Worm (Caenorhabditis elegans) whole organism, L4 larva: ENCODE data around the gene rps-11.

Experiments used
- D1046.2 ChIP-seq: fragments of 200-800 bp; sonication (Bioruptor generic); IDR thresholded peaks from 2 replicates; pipeline ENCODE4 v1.3.6; 2022; ENCODE audit warnings: missing genetic modification characterization, missing compliant biosample characterization
- F37D6.2 ChIP-seq: sonication (generic microtip); optimal IDR thresholded peaks from 2 replicates; lab custom pipeline; 2016; ENCODE audit warnings: mild to moderate bottlenecking, missing genetic modification characterization, missing compliant biosample characterization
- F49E8.2 ChIP-seq: sonication (generic microtip); optimal IDR thresholded peaks from 2 replicates; lab custom pipeline; 2016; ENCODE audit warnings: missing compliant biosample characterization, mild to moderate bottlenecking, missing genetic modification characterization, borderline replicate concordance
- Y48G9A.11 ChIP-seq: fragments of 200-800 bp; sonication (Bioruptor generic); IDR thresholded peaks from 2 replicates; pipeline ENCODE4 v1.3.6; 2022; ENCODE audit warnings: missing genetic modification reagents, missing genetic modification characterization, missing compliant biosample characterization
- ama-1 ChIP-seq: fragments of 150-350 bp; optimal IDR thresholded peaks from 2 replicates; lab custom pipeline; 2014; ENCODE audit warnings: inconsistent platforms, mixed read lengths
- ceh-28 ChIP-seq: fragments of 150-350 bp; optimal IDR thresholded peaks from 2 replicates; lab custom pipeline; 2014; ENCODE audit warnings: missing biosample characterization, missing genetic modification reagents, missing genetic modification characterization
- ceh-44 ChIP-seq: fragments of 200-800 bp; sonication (Bioruptor generic); IDR thresholded peaks from 2 replicates; pipeline ENCODE4 v1.3.6; 2022; ENCODE audit warnings: missing genetic modification reagents, missing genetic modification characterization, missing compliant biosample characterization
- ceh-62 ChIP-seq: sonication (generic microtip); optimal IDR thresholded peaks from 2 replicates; lab custom pipeline; 2017; ENCODE audit warnings: missing biosample characterization, missing genetic modification characterization
- ceh-82 ChIP-seq: sonication (generic microtip); optimal IDR thresholded peaks from 2 replicates; lab custom pipeline; 2017; ENCODE audit warnings: missing biosample characterization, missing genetic modification characterization
- ces-1 ChIP-seq: fragments of 150-350 bp; sonication (generic microtip); optimal IDR thresholded peaks from 4 replicates; lab custom pipeline; 2014; ENCODE audit warnings: missing biosample characterization, missing genetic modification reagents, missing genetic modification characterization
- ctbp-1 ChIP-seq: fragments of 200-800 bp; sonication (Bioruptor generic); IDR thresholded peaks from 2 replicates; pipeline ENCODE4 v1.3.6; 2022; ENCODE audit warnings: missing genetic modification reagents, missing genetic modification characterization, missing compliant biosample characterization
- daf-12 ChIP-seq: fragments of 150-350 bp; optimal IDR thresholded peaks from 2 replicates; lab custom pipeline; 2014; ENCODE audit warnings: missing biosample characterization, missing genetic modification reagents, missing genetic modification characterization
- daf-16 ChIP-seq, 3 experiments: sonication (generic microtip); optimal IDR thresholded peaks; 2 replicates each; lab custom pipeline; 2016 to 2017; ENCODE audit warnings: missing genetic modification characterization in 3 of 3, missing genetic modification reagents in 3 of 3, mild to moderate bottlenecking in 2 of 3, missing compliant biosample characterization in 2 of 3, missing biosample characterization in 1 of 3, moderate library complexity in 1 of 3
- dmd-8 ChIP-seq: fragments of 200-800 bp; sonication (Bioruptor generic); IDR thresholded peaks from 2 replicates; pipeline ENCODE4 v1.3.6; 2022; ENCODE audit warnings: missing genetic modification characterization, missing compliant biosample characterization
- dmd-9 ChIP-seq: fragments of 200-800 bp; sonication (Bioruptor generic); IDR thresholded peaks from 2 replicates; pipeline ENCODE4 v1.3.6; 2022; ENCODE audit warnings: missing genetic modification reagents, missing genetic modification characterization, missing compliant biosample characterization
- dpl-1 ChIP-seq: fragments of 150-350 bp; optimal IDR thresholded peaks from 2 replicates; lab custom pipeline; 2014; ENCODE audit warnings: missing biosample characterization, missing genetic modification reagents, missing genetic modification characterization
- egl-43 ChIP-seq: fragments of 200-800 bp; sonication (Bioruptor generic); IDR thresholded peaks from 2 replicates; pipeline ENCODE4 v1.3.6; 2022; ENCODE audit warnings: missing genetic modification reagents, missing genetic modification characterization, missing compliant biosample characterization
- fkh-10 ChIP-seq: fragments of 150-350 bp; optimal IDR thresholded peaks from 2 replicates; lab custom pipeline; 2014; ENCODE audit warnings: missing biosample characterization, missing genetic modification reagents, missing genetic modification characterization
- fos-1 ChIP-seq: fragments of 150-350 bp; optimal IDR thresholded peaks from 2 replicates; lab custom pipeline; 2014; ENCODE audit warnings: missing biosample characterization, missing genetic modification characterization
- hif-1 ChIP-seq, 2 experiments: sonication (generic microtip); optimal IDR thresholded peaks; 2 replicates each; lab custom pipeline; 2016 to 2017; ENCODE audit warnings: missing compliant biosample characterization in 2 of 2, missing genetic modification characterization in 2 of 2, missing genetic modification reagents in 2 of 2, missing genotype in 2 of 2, mild to moderate bottlenecking in 1 of 2
- hlh-30 ChIP-seq: sonication (generic microtip); optimal IDR thresholded peaks from 2 replicates; lab custom pipeline; 2017; ENCODE audit warnings: antibody characterized with exemption, mild to moderate bottlenecking, missing genetic modification characterization, missing compliant biosample characterization; ENCODE audit not compliant: insufficient read depth
- hmg-1.1 ChIP-seq: fragments of 200-800 bp; sonication (Bioruptor generic); IDR thresholded peaks from 2 replicates; pipeline ENCODE4 v1.3.6; 2022; ENCODE audit warnings: missing genetic modification reagents, missing genetic modification characterization, missing compliant biosample characterization
- lin-13 ChIP-seq: fragments of 150-350 bp; optimal IDR thresholded peaks from 2 replicates; lab custom pipeline; 2014; ENCODE audit warnings: missing biosample characterization, missing genetic modification reagents, missing genetic modification characterization
- lin-15B ChIP-seq: fragments of 150-350 bp; sonication (generic microtip); optimal IDR thresholded peaks from 3 replicates; lab custom pipeline; 2014; ENCODE audit warnings: missing biosample characterization, missing genetic modification characterization
- lsy-2 ChIP-seq, 2 experiments: fragments of 150-350 bp in 1 of 2; sonication (generic microtip) in 1 of 2; optimal IDR thresholded peaks; 2 replicates each; lab custom pipeline; 2014 to 2017; ENCODE audit warnings: missing biosample characterization in 2 of 2, missing genetic modification characterization in 2 of 2
- nhr-10 ChIP-seq: fragments of 150-350 bp; optimal IDR thresholded peaks from 2 replicates; lab custom pipeline; 2014; ENCODE audit warnings: missing biosample characterization, missing genetic modification characterization
- nhr-102 ChIP-seq: sonication (generic microtip); optimal IDR thresholded peaks from 2 replicates; lab custom pipeline; 2016; ENCODE audit warnings: mild to moderate bottlenecking, missing genetic modification characterization, moderate library complexity, missing compliant biosample characterization
- nhr-237 ChIP-seq: sonication (generic microtip); optimal IDR thresholded peaks from 2 replicates; lab custom pipeline; 2017; ENCODE audit warnings: missing biosample characterization, missing genetic modification characterization
- nhr-25 ChIP-seq: sonication (generic microtip); optimal IDR thresholded peaks from 2 replicates; lab custom pipeline; 2017; ENCODE audit warnings: missing genetic modification characterization, mild to moderate bottlenecking, missing compliant biosample characterization, antibody characterized with exemption, moderate library complexity, borderline replicate concordance; ENCODE audit not compliant: insufficient read depth
- nhr-28 ChIP-seq: fragments of 150-350 bp; optimal IDR thresholded peaks from 2 replicates; lab custom pipeline; 2014; ENCODE audit warnings: missing biosample characterization, missing genetic modification characterization
- nhr-41 ChIP-seq: fragments of 200-800 bp; sonication (Bioruptor generic); IDR thresholded peaks from 2 replicates; pipeline ENCODE4 v1.3.6; 2022; ENCODE audit warnings: missing genetic modification reagents, missing genetic modification characterization, missing compliant biosample characterization
- nhr-48 ChIP-seq: sonication (generic microtip); optimal IDR thresholded peaks from 2 replicates; lab custom pipeline; 2016; ENCODE audit warnings: mild to moderate bottlenecking, missing genetic modification characterization, missing compliant biosample characterization
- nhr-6 ChIP-seq: fragments of 150-350 bp; optimal IDR thresholded peaks from 2 replicates; lab custom pipeline; 2014; ENCODE audit warnings: missing biosample characterization, missing genetic modification characterization
- nhr-76 ChIP-seq: fragments of 150-350 bp; optimal IDR thresholded peaks from 2 replicates; lab custom pipeline; 2014; ENCODE audit warnings: missing biosample characterization, missing genetic modification characterization
- pha-4 ChIP-seq, 2 experiments: fragments of 150-350 bp in 1 of 2; fragments of 200-800 bp in 1 of 2; sonication (Bioruptor generic) in 1 of 2; IDR thresholded peaks in 1 of 2; optimal IDR thresholded peaks in 1 of 2; 2 replicates each; pipeline versions ENCODE4 v1.3.6 to Lab custom; 2014 to 2022; ENCODE audit warnings: missing genetic modification characterization in 2 of 2, missing genetic modification reagents in 2 of 2, missing biosample characterization in 1 of 2, missing compliant biosample characterization in 1 of 2
- php-3 ChIP-seq: fragments of 200-800 bp; sonication (Bioruptor generic); IDR thresholded peaks from 2 replicates; pipeline ENCODE4 v1.3.6; 2022; ENCODE audit warnings: missing genetic modification reagents, missing genetic modification characterization, missing compliant biosample characterization
- sdz-12 ChIP-seq: fragments of 200-800 bp; sonication (Bioruptor generic); optimal IDR thresholded peaks from 2 replicates; lab custom pipeline; 2018; ENCODE audit warnings: mild to moderate bottlenecking, missing genetic modification characterization, missing compliant biosample characterization
- set-16 ChIP-seq: fragments of 200-800 bp; sonication (Bioruptor generic); IDR thresholded peaks from 2 replicates; pipeline ENCODE4 v1.3.6; 2022; ENCODE audit warnings: missing genetic modification reagents, missing genetic modification characterization, missing compliant biosample characterization
- spr-3 ChIP-seq: fragments of 200-800 bp; sonication (Bioruptor generic); optimal IDR thresholded peaks from 2 replicates; lab custom pipeline; 2018; ENCODE audit warnings: mild to moderate bottlenecking, missing genetic modification characterization, missing compliant biosample characterization
- tag-97 ChIP-seq: fragments of 200-800 bp; sonication (Bioruptor generic); IDR thresholded peaks from 2 replicates; pipeline ENCODE4 v1.3.6; 2022; ENCODE audit warnings: missing genetic modification characterization, missing compliant biosample characterization
- unc-130 ChIP-seq: sonication (generic microtip); optimal IDR thresholded peaks from 2 replicates; lab custom pipeline; 2016; ENCODE audit warnings: missing genetic modification reagents, missing genetic modification characterization, missing compliant biosample characterization
- zfp-2 ChIP-seq: sonication (generic microtip); optimal IDR thresholded peaks from 2 replicates; lab custom pipeline; 2016; ENCODE audit warnings: mild to moderate bottlenecking, missing genetic modification characterization, missing compliant biosample characterization
- ztf-11 ChIP-seq: fragments of 150-350 bp; optimal IDR thresholded peaks from 2 replicates; lab custom pipeline; 2014; ENCODE audit warnings: missing biosample characterization, missing genetic modification characterization
- ztf-7 ChIP-seq: fragments of 150-350 bp; optimal IDR thresholded peaks from 2 replicates; lab custom pipeline; 2014; ENCODE audit warnings: missing biosample characterization, missing genetic modification characterization

rps-11 gene

ce11 chrIV:11601721-11602405 is 578 bp upstream of the rps-11 start (continued):
- TF ChIP-seq nhr-25 (no peak), ceh-82 (tag; lab: Kevin White, UChicago) (no peak), nhr-28 (tag; lab: Kevin White, UChicago) (peak; percentile 31), dpl-1 (GFP tag; lab: Kevin White, UChicago) (peak; percentile 63), php-3 (GFP tag; lab: Robert Waterston, UW) (no peak), nhr-41 (no peak), ceh-62 (no peak), Y48G9A.11 (GFP tag; lab: Robert Waterston, UW) (no peak), ceh-44 (peak; percentile 52; the same call in 1 of the 2 replicates), nhr-6 (tag; lab: Kevin White, UChicago) (peak; percentile 43), nhr-10 (no peak), zfp-2 (tag; lab: Kevin White, UChicago) (no peak), dmd-9 (no peak), hlh-30 (tag; lab: Kevin White, UChicago) (peak; percentile 48), F37D6.2 (tag; lab: Kevin White, UChicago) (peak; percentile 27), daf-16 (GFP tag; optimal IDR thresholded peaks at IDR 0.05; lab: Kevin White, UChicago) (no peak), daf-16 (tag; optimal IDR thresholded peaks at IDR 0.05; lab: Kevin White, UChicago) (peak; percentile 28), daf-12 (tag; lab: Kevin White, UChicago) (no peak), ama-1 (lab: Kevin White, UChicago) (peak; percentile 14), sdz-12 (GFP tag; lab: Kevin White, UChicago) (peak; percentile 42), nhr-48 (tag; lab: Kevin White, UChicago) (peak; percentile 35), ztf-11 (tag; lab: Kevin White, UChicago) (no peak), ceh-28 (tag; lab: Kevin White, UChicago) (no peak), dmd-8 (GFP tag; lab: Robert Waterston, UW) (no peak), egl-43 (GFP tag; lab: Robert Waterston, UW) (0 out of 2 replicates have a peak, but pooled peaks have one; percentile 22), fos-1 (tag; lab: Kevin White, UChicago) (no peak), fkh-10 (GFP tag; lab: Kevin White, UChicago) (peak; percentile 27), lin-15B (tag; lab: Kevin White, UChicago) (no peak), spr-3 (GFP tag; lab: Kevin White, UChicago) (no peak), ztf-7 (tag; lab: Kevin White, UChicago) (no peak), pha-4 (GFP tag; IDR thresholded peaks at IDR 0.05; lab: Robert Waterston, UW) (peak; percentile 57; the same call in 1 of the 2 replicates), pha-4 (tag; optimal IDR thresholded peaks at IDR 0.05; lab: Kevin White, UChicago) (no peak), ces-1 (GFP tag; lab: Kevin White, UChicago) (no peak), nhr-102 (tag; lab: Kevin White, UChicago) (peak; percentile 54), D1046.2 (no peak), lsy-2 (tag; optimal IDR thresholded peaks at IDR 0.05; lab: Kevin White, UChicago) (peak; percentile 16 to 94), hmg-1.1 (GFP tag; lab: Robert Waterston, UW) (peak; percentile 58), ctbp-1 (GFP tag; lab: Robert Waterston, UW) (0 out of 2 replicates have a peak, but pooled peaks have one; percentile 30), set-16 (peak; percentile 9; the same call in 1 of the 2 replicates), hif-1 (tag; optimal IDR thresholded peaks at IDR 0.05; lab: Kevin White, UChicago) (peak in 1 of 2 experiments; percentile 42), nhr-237 (tag; lab: Kevin White, UChicago) (no peak), nhr-76 (tag; lab: Kevin White, UChicago) (no peak), lin-13 (GFP tag; lab: Kevin White, UChicago) (peak; percentile 67), tag-97 (GFP tag; lab: Robert Waterston, UW) (no peak), F49E8.2 (tag; lab: Kevin White, UChicago) (no peak), unc-130 (GFP tag; lab: Kevin White, UChicago) (peak; percentile 37)
